Worm (Caenorhabditis elegans): Measurements from ENCODE around the gene nhr-270.

ce11 chrV:810281-810862 is 5.8 kb upstream of the nhr-270 start, which contains the start of gene R13D11.4:
- TF ChIP-seq ama-1 (optimal IDR thresholded peaks at IDR 0.05) (no peak), tbx-11 (GFP tag; IDR thresholded peaks at IDR 0.05) (no peak), hnd-1 (tag; optimal IDR thresholded peaks at IDR 0.05) (no peak), scrt-1 (GFP tag; IDR thresholded peaks at IDR 0.05) (no peak), tbx-37 (GFP tag; conservative IDR thresholded peaks at IDR 0.05) (no peak), sea-1 (GFP tag; conservative IDR thresholded peaks at IDR 0.05) (no peak), ceh-13 (GFP tag; optimal IDR thresholded peaks at IDR 0.05) (no peak), hmg-4 (GFP tag; optimal IDR thresholded peaks at IDR 0.05) (no peak), F13C5.2 (tag; optimal IDR thresholded peaks at IDR 0.05) (no peak), flt-1 (GFP tag; IDR thresholded peaks at IDR 0.05) (no peak), pes-1 (GFP tag; IDR thresholded peaks at IDR 0.05) (no peak), aly-1 (tag; optimal IDR thresholded peaks at IDR 0.05) (no peak)
